Worm (Caenorhabditis elegans) whole organism, late embryonic: ENCODE results near the gene D2023.4.

Source experiments
- F13H6.1 ChIP-seq: sonication (generic microtip); optimal IDR thresholded peaks from 2 replicates; lab custom pipeline; 2016; ENCODE audit warnings: missing genetic modification characterization, missing compliant biosample characterization
- K09A11.1 ChIP-seq: sonication (generic microtip); optimal IDR thresholded peaks from 2 replicates; lab custom pipeline; 2017; ENCODE audit warnings: antibody characterized with exemption, mild to moderate bottlenecking, missing genetic modification characterization, missing compliant biosample characterization; ENCODE audit not compliant: insufficient read depth
- Y22D7AL.16 ChIP-seq: sonication (generic microtip); optimal IDR thresholded peaks from 2 replicates; lab custom pipeline; 2016; ENCODE audit warnings: missing genetic modification characterization, missing compliant biosample characterization
- ahr-1 ChIP-seq: sonication (generic microtip); optimal IDR thresholded peaks from 2 replicates; lab custom pipeline; 2016; ENCODE audit warnings: missing genetic modification characterization, missing compliant biosample characterization
- ceh-14 ChIP-seq: sonication (generic microtip); optimal IDR thresholded peaks from 2 replicates; lab custom pipeline; 2016; ENCODE audit warnings: missing genotype, missing genetic modification characterization, missing compliant biosample characterization
- ceh-18 ChIP-seq: sonication (generic microtip); optimal IDR thresholded peaks from 2 replicates; lab custom pipeline; 2016; ENCODE audit warnings: missing genetic modification characterization, missing compliant biosample characterization
- ceh-19 ChIP-seq: fragments of 200-800 bp; sonication (Bioruptor generic); optimal IDR thresholded peaks from 2 replicates; lab custom pipeline; 2018; ENCODE audit warnings: mild to moderate bottlenecking, missing genetic modification characterization, missing compliant biosample characterization
- ceh-22 ChIP-seq: sonication (generic microtip); optimal IDR thresholded peaks from 2 replicates; lab custom pipeline; 2017; ENCODE audit warnings: missing biosample characterization, missing genetic modification characterization
- ceh-34 ChIP-seq: sonication (generic microtip); optimal IDR thresholded peaks from 2 replicates; lab custom pipeline; 2016; ENCODE audit warnings: mild to moderate bottlenecking, missing genetic modification characterization, missing compliant biosample characterization
- ceh-45 ChIP-seq: fragments of 200-800 bp; sonication (Bioruptor generic); IDR thresholded peaks from 2 replicates; pipeline ENCODE4 v1.3.6; 2022; ENCODE audit warnings: missing genetic modification reagents, missing genetic modification characterization, missing compliant biosample characterization
- ceh-6 ChIP-seq: fragments of 200-800 bp; sonication (Bioruptor generic); optimal IDR thresholded peaks from 2 replicates; lab custom pipeline; 2018; ENCODE audit warnings: mild to moderate bottlenecking, missing genetic modification characterization, missing compliant biosample characterization
- ceh-9 ChIP-seq: sonication (generic microtip); optimal IDR thresholded peaks from 2 replicates; lab custom pipeline; 2016; ENCODE audit warnings: mild to moderate bottlenecking, missing genetic modification characterization, inconsistent platforms, missing compliant biosample characterization
- che-1 ChIP-seq: sonication (generic microtip); optimal IDR thresholded peaks from 2 replicates; lab custom pipeline; 2016; ENCODE audit warnings: mild to moderate bottlenecking, missing genetic modification characterization, missing compliant biosample characterization
- dmd-4 ChIP-seq: sonication (generic microtip); optimal IDR thresholded peaks from 2 replicates; lab custom pipeline; 2016; ENCODE audit warnings: borderline replicate concordance, missing genetic modification characterization, missing compliant biosample characterization
- elt-2 ChIP-seq: sonication (generic microtip); optimal IDR thresholded peaks from 2 replicates; lab custom pipeline; 2016; ENCODE audit warnings: missing genetic modification reagents, missing genetic modification characterization, missing compliant biosample characterization
- elt-4 ChIP-seq: sonication (generic microtip); optimal IDR thresholded peaks from 2 replicates; lab custom pipeline; 2016; ENCODE audit warnings: missing genetic modification characterization, missing compliant biosample characterization
- ets-4 ChIP-seq: sonication (generic microtip); optimal IDR thresholded peaks from 2 replicates; lab custom pipeline; 2016; ENCODE audit warnings: missing genetic modification characterization, missing compliant biosample characterization
- fkh-6 ChIP-seq: sonication (generic microtip); optimal IDR thresholded peaks from 2 replicates; lab custom pipeline; 2016; ENCODE audit warnings: missing genetic modification characterization, missing compliant biosample characterization
- gmeb-2 ChIP-seq: sonication (generic microtip); optimal IDR thresholded peaks from 2 replicates; lab custom pipeline; 2016; ENCODE audit warnings: missing genetic modification characterization, inconsistent platforms, missing compliant biosample characterization
- hlh-13 ChIP-seq: fragments of 200-800 bp; sonication (Bioruptor generic); optimal IDR thresholded peaks from 2 replicates; lab custom pipeline; 2018; ENCODE audit warnings: mild to moderate bottlenecking, missing genetic modification characterization, missing compliant biosample characterization
- hlh-6 ChIP-seq: sonication (generic microtip); optimal IDR thresholded peaks from 2 replicates; lab custom pipeline; 2016; ENCODE audit warnings: missing genotype, missing genetic modification characterization, missing compliant biosample characterization
- hlh-8 ChIP-seq: sonication (generic microtip); optimal IDR thresholded peaks from 2 replicates; lab custom pipeline; 2016; ENCODE audit warnings: missing genotype, missing genetic modification characterization, missing compliant biosample characterization
- mec-3 ChIP-seq: sonication (generic microtip); optimal IDR thresholded peaks from 2 replicates; lab custom pipeline; 2016; ENCODE audit warnings: borderline replicate concordance, missing genetic modification characterization, missing compliant biosample characterization
- nfya-1 ChIP-seq: sonication (generic microtip); optimal IDR thresholded peaks from 2 replicates; lab custom pipeline; 2017; ENCODE audit warnings: missing genetic modification characterization, mild to moderate bottlenecking, missing compliant biosample characterization, antibody characterized with exemption, moderate library complexity
- nhr-232 ChIP-seq: sonication (generic microtip); optimal IDR thresholded peaks from 2 replicates; lab custom pipeline; 2016; ENCODE audit warnings: missing genetic modification characterization, missing compliant biosample characterization
- npax-4 ChIP-seq: sonication (generic microtip); optimal IDR thresholded peaks from 2 replicates; lab custom pipeline; 2016; ENCODE audit warnings: missing genetic modification characterization, missing compliant biosample characterization
- odd-2 ChIP-seq: sonication (generic microtip); optimal IDR thresholded peaks from 2 replicates; lab custom pipeline; 2017; ENCODE audit warnings: antibody characterized with exemption, mild to moderate bottlenecking, missing genetic modification characterization, missing compliant biosample characterization
- pag-3 ChIP-seq: sonication (generic microtip); optimal IDR thresholded peaks from 2 replicates; lab custom pipeline; 2016; ENCODE audit warnings: missing compliant biosample characterization, missing genetic modification characterization, borderline replicate concordance
- pat-9 ChIP-seq: fragments of 200-800 bp; sonication (Bioruptor generic); optimal IDR thresholded peaks from 2 replicates; lab custom pipeline; 2018; ENCODE audit warnings: mild to moderate bottlenecking, missing genetic modification characterization, moderate library complexity, missing compliant biosample characterization
- pha-2 ChIP-seq: sonication (generic microtip); optimal IDR thresholded peaks from 2 replicates; lab custom pipeline; 2017; ENCODE audit warnings: mild to moderate bottlenecking, missing genetic modification characterization, missing compliant biosample characterization
- pha-4 ChIP-seq: fragments of 150-350 bp; optimal IDR thresholded peaks from 2 replicates; lab custom pipeline; 2018; ENCODE audit warnings: missing biosample characterization, missing genetic modification reagents, missing genetic modification characterization
- pqm-1 ChIP-seq: sonication (generic microtip); optimal IDR thresholded peaks from 2 replicates; lab custom pipeline; 2016; ENCODE audit warnings: missing genetic modification characterization, missing compliant biosample characterization
- ref-2 ChIP-seq: sonication (generic microtip); optimal IDR thresholded peaks from 2 replicates; lab custom pipeline; 2016; ENCODE audit warnings: missing genetic modification characterization, missing compliant biosample characterization
- rnt-1 ChIP-seq: sonication (generic microtip); optimal IDR thresholded peaks from 2 replicates; lab custom pipeline; 2016; ENCODE audit warnings: missing genetic modification characterization, missing compliant biosample characterization
- sox-4 ChIP-seq: sonication (generic microtip); optimal IDR thresholded peaks from 2 replicates; lab custom pipeline; 2017; ENCODE audit warnings: mild to moderate bottlenecking, missing genetic modification characterization, inconsistent platforms, missing compliant biosample characterization
- syd-9 ChIP-seq: sonication (generic microtip); optimal IDR thresholded peaks from 2 replicates; lab custom pipeline; 2016; ENCODE audit warnings: mild to moderate bottlenecking, missing genetic modification characterization, moderate library complexity, missing compliant biosample characterization
- tbx-2 ChIP-seq: sonication (generic microtip); optimal IDR thresholded peaks from 2 replicates; lab custom pipeline; 2016; ENCODE audit warnings: missing genetic modification characterization, missing compliant biosample characterization
- tbx-7 ChIP-seq: sonication (generic microtip); optimal IDR thresholded peaks from 2 replicates; lab custom pipeline; 2016; ENCODE audit warnings: missing genotype, missing genetic modification characterization, missing compliant biosample characterization
- ttx-3 ChIP-seq: sonication (generic microtip); optimal IDR thresholded peaks from 2 replicates; lab custom pipeline; 2016; ENCODE audit warnings: missing genetic modification reagents, missing genetic modification characterization, missing compliant biosample characterization
- unc-3 ChIP-seq, 2 experiments: fragments of 200-800 bp in 1 of 2; sonication (Bioruptor generic) in 1 of 2; sonication (generic microtip) in 1 of 2; conservative IDR thresholded peaks in 1 of 2; optimal IDR thresholded peaks in 1 of 2; 2 replicates each; pipeline versions ENCODE4 v1.3.6 to Lab custom; 2016 to 2022; ENCODE audit warnings: missing compliant biosample characterization in 2 of 2, missing genetic modification characterization in 2 of 2, missing genetic modification reagents in 1 of 2
- unc-42 ChIP-seq: sonication (generic microtip); optimal IDR thresholded peaks from 2 replicates; lab custom pipeline; 2016; ENCODE audit warnings: missing genotype, missing genetic modification characterization, missing compliant biosample characterization
- unc-55 ChIP-seq: sonication (generic microtip); optimal IDR thresholded peaks from 2 replicates; lab custom pipeline; 2017; ENCODE audit warnings: missing biosample characterization, missing genetic modification reagents, missing genetic modification characterization
- zip-5 ChIP-seq: sonication (generic microtip); optimal IDR thresholded peaks from 2 replicates; lab custom pipeline; 2016; ENCODE audit warnings: missing genetic modification characterization, missing compliant biosample characterization
- ztf-16 ChIP-seq: sonication (generic microtip); optimal IDR thresholded peaks from 2 replicates; lab custom pipeline; 2017; ENCODE audit warnings: missing genetic modification characterization, missing compliant biosample characterization

D2023.4 gene

ce11 chrV:11852305-11852704 is 26.7 kb upstream of the D2023.4 start (continued):
- TF ChIP-seq nhr-232 (tag; lab: Kevin White, UChicago) (no peak), hlh-6 (tag; lab: Kevin White, UChicago) (no peak), zip-5 (tag; lab: Kevin White, UChicago) (no peak), ceh-19 (GFP tag; lab: Kevin White, UChicago) (peak; percentile 29), Y22D7AL.16 (no peak), pag-3 (tag; lab: Kevin White, UChicago) (no peak), sox-4 (no peak), ztf-16 (no peak)

ce11 chrV:11849408-11849807 is 23.8 kb upstream of the D2023.4 start:
- TF ChIP-seq mec-3 (tag; lab: Kevin White, UChicago), result no peak
- no peak for TF ChIP-seq ets-4 (tag; lab: Kevin White, UChicago)
- no peak for TF ChIP-seq gmeb-2 (tag; lab: Kevin White, UChicago)
- TF ChIP-seq odd-2 (tag; lab: Kevin White, UChicago), result no peak
- TF ChIP-seq hlh-8 (tag; lab: Kevin White, UChicago), result no peak
- TF ChIP-seq sox-4, result no peak
- TF ChIP-seq elt-2 (tag; lab: Kevin White, UChicago), result no peak
- TF ChIP-seq hlh-13, result no peak
- no peak for TF ChIP-seq ceh-22
- no peak for TF ChIP-seq K09A11.1
- no peak for TF ChIP-seq ceh-19 (GFP tag; lab: Kevin White, UChicago)
- no peak for TF ChIP-seq che-1 (tag; lab: Kevin White, UChicago)
- no peak for TF ChIP-seq pqm-1
- no peak for TF ChIP-seq ceh-14 (tag; lab: Kevin White, UChicago)
- TF ChIP-seq pat-9 (tag; lab: Kevin White, UChicago), result no peak
- TF ChIP-seq F13H6.1, result no peak
- TF ChIP-seq ceh-18, result no peak
- no peak for TF ChIP-seq pha-2 (tag; lab: Kevin White, UChicago)

ce11 chrV:11846969-11847368 is 21.4 kb upstream of the D2023.4 start:
- TF ChIP-seq ttx-3 (tag; lab: Kevin White, UChicago) (no peak), ceh-19 (GFP tag; lab: Kevin White, UChicago) (no peak), npax-4 (tag; lab: Kevin White, UChicago) (no peak), fkh-6 (tag; lab: Kevin White, UChicago) (no peak), ceh-18 (no peak), hlh-8 (tag; lab: Kevin White, UChicago) (no peak), unc-3 (GFP tag; conservative IDR thresholded peaks at IDR 0.05; lab: Robert Waterston, UW) (no peak), unc-3 (tag; optimal IDR thresholded peaks at IDR 0.05; lab: Kevin White, UChicago) (no peak), ahr-1 (tag; lab: Kevin White, UChicago) (no peak), ceh-22 (no peak), dmd-4 (tag; lab: Kevin White, UChicago) (no peak), pat-9 (tag; lab: Kevin White, UChicago) (no peak), elt-4 (no peak), ztf-16 (no peak)
- TF ChIP-seq, all 69 proteins: peak for 0

ce11 chrV:11845492-11845891 is 19.9 kb upstream of the D2023.4 start, which contains the start of gene hmp-1:
Gene hmp-1 (plus strand): TSS chrV:11845871.
- no peak for TF ChIP-seq sox-4
- TF ChIP-seq tbx-7 (tag; lab: Kevin White, UChicago), result no peak
- no peak for TF ChIP-seq ceh-18
- TF ChIP-seq ceh-9 (tag; lab: Kevin White, UChicago), result no peak
- no peak for TF ChIP-seq unc-3 (GFP tag; conservative IDR thresholded peaks at IDR 0.05; lab: Robert Waterston, UW)
- no peak for TF ChIP-seq unc-3 (tag; optimal IDR thresholded peaks at IDR 0.05; lab: Kevin White, UChicago)
- TF ChIP-seq pat-9 (tag; lab: Kevin White, UChicago), result no peak
- no peak for TF ChIP-seq ceh-6
- TF ChIP-seq ceh-14 (tag; lab: Kevin White, UChicago), result no peak

- TF ChIP-seq pqm-1, result peak; percentile 5
- no peak for TF ChIP-seq unc-3 (GFP tag; conservative IDR thresholded peaks at IDR 0.05; lab: Robert Waterston, UW)
- TF ChIP-seq unc-3 (tag; optimal IDR thresholded peaks at IDR 0.05; lab: Kevin White, UChicago), result peak; percentile 3
- TF ChIP-seq ceh-14 (tag; lab: Kevin White, UChicago), result peak; percentile 31
- peak; percentile 60 for TF ChIP-seq fkh-6 (tag; lab: Kevin White, UChicago)
- TF ChIP-seq ref-2 (tag; lab: Kevin White, UChicago), result peak; percentile 76
- TF ChIP-seq rnt-1 (tag; lab: Kevin White, UChicago), result peak; percentile 13
- no peak for TF ChIP-seq elt-4
- TF ChIP-seq nfya-1 (tag; lab: Kevin White, UChicago), result peak; percentile 41
- no peak for TF ChIP-seq zip-5 (tag; lab: Kevin White, UChicago)
- peak; percentile 90 for TF ChIP-seq unc-42 (tag; lab: Kevin White, UChicago)
- no peak for TF ChIP-seq ceh-45 (GFP tag; lab: Robert Waterston, UW)
- TF ChIP-seq ceh-34, result peak; percentile 58
- TF ChIP-seq syd-9 (tag; lab: Kevin White, UChicago), result peak; percentile 64
- peak; percentile 42 for TF ChIP-seq unc-55 (GFP tag; lab: Kevin White, UChicago)
- TF ChIP-seq pha-4 (tag; lab: Kevin White, UChicago), result no peak
- peak; percentile 66 for TF ChIP-seq tbx-2 (tag; lab: Kevin White, UChicago)
These were observed 19.3 kb upstream of the D2023.4 start for ce11 chrV:11844828-11845227.
